Worm (Caenorhabditis elegans) whole organism, L2 larva: ENCODE measurements around the gene trpp-11.

ENCODE experiments used
- C34F6.9 ChIP-seq: fragments of 150-350 bp; optimal IDR thresholded peaks from 2 replicates; lab custom pipeline; 2014; ENCODE audit warnings: missing biosample characterization, missing genetic modification characterization
- F13H6.1 ChIP-seq: sonication (generic microtip); optimal IDR thresholded peaks from 2 replicates; lab custom pipeline; 2016; ENCODE audit warnings: missing genetic modification characterization, missing compliant biosample characterization
- R02D3.7 ChIP-seq: fragments of 150-350 bp; optimal IDR thresholded peaks from 2 replicates; lab custom pipeline; 2014; ENCODE audit warnings: missing biosample characterization, missing genetic modification characterization
- Y55F3AM.14 ChIP-seq: fragments of 200-800 bp; sonication (Bioruptor generic); optimal IDR thresholded peaks from 2 replicates; lab custom pipeline; 2018; ENCODE audit warnings: mild to moderate bottlenecking, missing genetic modification characterization, missing compliant biosample characterization
- ZK546.5 ChIP-seq: sonication (generic microtip); optimal IDR thresholded peaks from 2 replicates; lab custom pipeline; 2017; ENCODE audit warnings: missing biosample characterization, missing genetic modification characterization
- alr-1 ChIP-seq: fragments of 150-350 bp; optimal IDR thresholded peaks from 2 replicates; lab custom pipeline; 2014; ENCODE audit warnings: missing biosample characterization, missing genetic modification characterization
- aly-2 ChIP-seq: fragments of 150-350 bp; optimal IDR thresholded peaks from 2 replicates; lab custom pipeline; 2014; ENCODE audit warnings: missing biosample characterization, missing genetic modification characterization
- ama-1 ChIP-seq: fragments of 150-350 bp; optimal IDR thresholded peaks from 2 replicates; lab custom pipeline; 2018; ENCODE audit warnings: inconsistent platforms
- blmp-1 ChIP-seq: sonication (generic microtip); optimal IDR thresholded peaks from 2 replicates; lab custom pipeline; 2017; ENCODE audit warnings: missing genetic modification characterization, mild to moderate bottlenecking, missing compliant biosample characterization, antibody characterized with exemption, moderate library complexity; ENCODE audit not compliant: insufficient read depth
- ceh-16 ChIP-seq: fragments of 150-350 bp; optimal IDR thresholded peaks from 2 replicates; lab custom pipeline; 2014; ENCODE audit warnings: missing biosample characterization, missing genetic modification characterization
- ceh-82 ChIP-seq: fragments of 150-350 bp; optimal IDR thresholded peaks from 2 replicates; lab custom pipeline; 2014; ENCODE audit warnings: missing biosample characterization, missing genetic modification characterization
- crh-2 ChIP-seq: sonication (generic microtip); optimal IDR thresholded peaks from 2 replicates; lab custom pipeline; 2017; ENCODE audit warnings: missing biosample characterization, missing genetic modification characterization
- dmd-4 ChIP-seq: sonication (generic microtip); optimal IDR thresholded peaks from 2 replicates; lab custom pipeline; 2017; ENCODE audit warnings: missing biosample characterization, missing genetic modification characterization
- egl-27 ChIP-seq: sonication (generic microtip); optimal IDR thresholded peaks from 3 replicates; lab custom pipeline; 2017; ENCODE audit warnings: missing biosample characterization, missing genetic modification reagents, missing genetic modification characterization
- elt-1 ChIP-seq: fragments of 150-350 bp; optimal IDR thresholded peaks from 2 replicates; lab custom pipeline; 2014; ENCODE audit warnings: missing biosample characterization, missing genetic modification characterization
- elt-3 ChIP-seq: sonication (generic microtip); optimal IDR thresholded peaks from 2 replicates; lab custom pipeline; 2017; ENCODE audit warnings: missing biosample characterization, missing genetic modification characterization
- fos-1 ChIP-seq: fragments of 150-350 bp; optimal IDR thresholded peaks from 2 replicates; lab custom pipeline; 2014; ENCODE audit warnings: missing biosample characterization, missing genetic modification characterization
- gmeb-1 ChIP-seq: fragments of 150-350 bp; optimal IDR thresholded peaks from 2 replicates; lab custom pipeline; 2014; ENCODE audit warnings: missing biosample characterization, missing genetic modification characterization
- lin-11 ChIP-seq: fragments of 150-350 bp; sonication (generic microtip); optimal IDR thresholded peaks from 2 replicates; lab custom pipeline; 2014; ENCODE audit warnings: missing biosample characterization, missing genetic modification characterization, inconsistent platforms, mixed read lengths
- lin-13 ChIP-seq: fragments of 150-350 bp; optimal IDR thresholded peaks from 2 replicates; lab custom pipeline; 2014; ENCODE audit warnings: missing biosample characterization, missing genetic modification reagents, missing genetic modification characterization
- lin-39 ChIP-seq: fragments of 150-350 bp; optimal IDR thresholded peaks from 2 replicates; lab custom pipeline; 2014; ENCODE audit warnings: missing biosample characterization, missing genetic modification reagents, missing genetic modification characterization
- lsy-2 ChIP-seq, 2 experiments: fragments of 150-350 bp in 1 of 2; sonication (generic microtip) in 1 of 2; optimal IDR thresholded peaks; 2 replicates each; lab custom pipeline; 2014 to 2017; ENCODE audit warnings: missing biosample characterization in 2 of 2, missing genetic modification characterization in 2 of 2
- mab-5 ChIP-seq: fragments of 150-350 bp; optimal IDR thresholded peaks from 2 replicates; lab custom pipeline; 2014; ENCODE audit warnings: missing biosample characterization, missing genetic modification characterization
- mbf-1 ChIP-seq: sonication (generic microtip); optimal IDR thresholded peaks from 2 replicates; lab custom pipeline; 2017; ENCODE audit warnings: missing biosample characterization, missing genetic modification characterization
- mdl-1 ChIP-seq, 2 experiments: fragments of 150-350 bp in 1 of 2; sonication (generic microtip) in 1 of 2; optimal IDR thresholded peaks; 2 replicates each; lab custom pipeline; 2017; ENCODE audit warnings: missing biosample characterization in 2 of 2, missing genetic modification characterization in 2 of 2
- nhr-10 ChIP-seq: sonication (generic microtip); optimal IDR thresholded peaks from 2 replicates; lab custom pipeline; 2017; ENCODE audit warnings: missing biosample characterization, missing genetic modification characterization
- nhr-11 ChIP-seq: fragments of 150-350 bp; optimal IDR thresholded peaks from 2 replicates; lab custom pipeline; 2014; ENCODE audit warnings: missing biosample characterization, missing genetic modification characterization
- nhr-12 ChIP-seq: fragments of 150-350 bp; optimal IDR thresholded peaks from 2 replicates; lab custom pipeline; 2014; ENCODE audit warnings: missing biosample characterization, missing genetic modification characterization
- nhr-129 ChIP-seq: fragments of 150-350 bp; optimal IDR thresholded peaks from 2 replicates; lab custom pipeline; 2014; ENCODE audit warnings: missing biosample characterization, missing genetic modification characterization
- nhr-21 ChIP-seq: fragments of 150-350 bp; optimal IDR thresholded peaks from 2 replicates; lab custom pipeline; 2014; ENCODE audit warnings: missing biosample characterization, missing genetic modification characterization
- nhr-23 ChIP-seq: fragments of 150-350 bp; optimal IDR thresholded peaks from 2 replicates; lab custom pipeline; 2014; ENCODE audit warnings: missing biosample characterization, missing genetic modification reagents, missing genetic modification characterization
- nhr-237 ChIP-seq: fragments of 150-350 bp; optimal IDR thresholded peaks from 2 replicates; lab custom pipeline; 2014; ENCODE audit warnings: missing biosample characterization, missing genetic modification characterization
- nhr-25 ChIP-seq: fragments of 150-350 bp; sonication (generic microtip); optimal IDR thresholded peaks from 3 replicates; lab custom pipeline; 2014; ENCODE audit warnings: missing biosample characterization, missing genetic modification characterization
- nhr-6 ChIP-seq: fragments of 150-350 bp; optimal IDR thresholded peaks from 2 replicates; lab custom pipeline; 2014; ENCODE audit warnings: missing biosample characterization, missing genetic modification characterization
- nhr-77 ChIP-seq: fragments of 150-350 bp; optimal IDR thresholded peaks from 2 replicates; lab custom pipeline; 2014; ENCODE audit warnings: missing biosample characterization, missing genetic modification characterization
- peb-1 ChIP-seq: fragments of 150-350 bp; optimal IDR thresholded peaks from 2 replicates; lab custom pipeline; 2014; ENCODE audit warnings: missing biosample characterization, missing genetic modification characterization
- sem-4 ChIP-seq: fragments of 150-350 bp; optimal IDR thresholded peaks from 2 replicates; lab custom pipeline; 2014; ENCODE audit warnings: missing biosample characterization, missing genetic modification reagents, missing genetic modification characterization
- skn-1 ChIP-seq: sonication (generic microtip); optimal IDR thresholded peaks from 2 replicates; lab custom pipeline; 2017; ENCODE audit warnings: missing biosample characterization, missing genetic modification characterization
- sma-3 ChIP-seq: sonication (generic microtip); optimal IDR thresholded peaks from 2 replicates; lab custom pipeline; 2016; ENCODE audit warnings: missing genetic modification reagents, missing genetic modification characterization, missing compliant biosample characterization
- sma-9 ChIP-seq, 2 experiments: fragments of 150-350 bp in 1 of 2; sonication (generic microtip) in 1 of 2; optimal IDR thresholded peaks; 2 replicates each; lab custom pipeline; 2014 to 2016; ENCODE audit warnings: missing genetic modification characterization in 2 of 2, mild to moderate bottlenecking in 1 of 2, missing biosample characterization in 1 of 2, missing compliant biosample characterization in 1 of 2, missing genetic modification reagents in 1 of 2, moderate library complexity in 1 of 2
- snpc-4 ChIP-seq: fragments of 150-350 bp; optimal IDR thresholded peaks from 2 replicates; lab custom pipeline; 2014; ENCODE audit warnings: missing biosample characterization, missing genetic modification characterization
- unc-39 ChIP-seq: fragments of 150-350 bp; optimal IDR thresholded peaks from 2 replicates; lab custom pipeline; 2014; ENCODE audit warnings: missing biosample characterization, missing genetic modification characterization
- unc-55 ChIP-seq: fragments of 150-350 bp; sonication (generic microtip); optimal IDR thresholded peaks from 3 replicates; lab custom pipeline; 2014; ENCODE audit warnings: missing biosample characterization, missing genetic modification reagents, missing genetic modification characterization
- unc-62 ChIP-seq: fragments of 150-350 bp; optimal IDR thresholded peaks from 2 replicates; lab custom pipeline; 2014; ENCODE audit warnings: missing biosample characterization, missing genetic modification reagents, missing genetic modification characterization
- zag-1 ChIP-seq: fragments of 150-350 bp; optimal IDR thresholded peaks from 2 replicates; lab custom pipeline; 2014; ENCODE audit warnings: missing biosample characterization, missing genetic modification characterization
- ztf-1 ChIP-seq: fragments of 200-800 bp; sonication (Bioruptor generic); conservative IDR thresholded peaks from 2 replicates; pipeline ENCODE4 v1.3.6; 2022; ENCODE audit warnings: missing genetic modification characterization, missing compliant biosample characterization
- ztf-11 ChIP-seq: sonication (generic microtip); optimal IDR thresholded peaks from 2 replicates; lab custom pipeline; 2017; ENCODE audit warnings: missing biosample characterization, missing genetic modification characterization
- ztf-4 ChIP-seq: fragments of 150-350 bp; optimal IDR thresholded peaks from 2 replicates; lab custom pipeline; 2014; ENCODE audit warnings: missing biosample characterization, missing genetic modification characterization

trpp-11 gene

ce11 chrIII:832855-833504, 38.0 kb downstream of the trpp-11 start, which contains the start of gene zip-2:
TSS of gene zip-2 (plus strand) at chrIII:832982.
- no peak for TF ChIP-seq mdl-1 (tag; optimal IDR thresholded peaks at IDR 0.05; lab: Kevin White, UChicago)
- TF ChIP-seq ZK546.5 (tag; lab: Kevin White, UChicago): no peak
- TF ChIP-seq egl-27 (tag; lab: Kevin White, UChicago): no peak
- TF ChIP-seq mbf-1 (tag; lab: Kevin White, UChicago): no peak
- no peak for TF ChIP-seq ztf-11 (tag; lab: Kevin White, UChicago)
- TF ChIP-seq nhr-129 (tag; lab: Kevin White, UChicago): peak; percentile 88
- TF ChIP-seq elt-1 (tag; lab: Kevin White, UChicago): no peak
- no peak for TF ChIP-seq ceh-82 (tag; lab: Kevin White, UChicago)
- TF ChIP-seq ceh-16 (tag; lab: Kevin White, UChicago): no peak
- no peak for TF ChIP-seq nhr-23 (tag; lab: Kevin White, UChicago)
- peak; percentile 18 for TF ChIP-seq C34F6.9
- no peak for TF ChIP-seq snpc-4 (tag; lab: Kevin White, UChicago)
- TF ChIP-seq R02D3.7 (tag; lab: Kevin White, UChicago): no peak
- no peak for TF ChIP-seq unc-62 (GFP tag; lab: Kevin White, UChicago)
- TF ChIP-seq skn-1 (tag; lab: Kevin White, UChicago): no peak
- TF ChIP-seq nhr-25 (tag; lab: Kevin White, UChicago): peak; percentile 16
- no peak for TF ChIP-seq nhr-12 (tag; lab: Kevin White, UChicago)
- TF ChIP-seq ama-1 (lab: Kevin White, UChicago): peak; percentile 2
- TF ChIP-seq lsy-2 (tag; optimal IDR thresholded peaks at IDR 0.05; lab: Kevin White, UChicago): no peak
- TF ChIP-seq unc-39 (tag; lab: Kevin White, UChicago): no peak
- peak; percentile 60 for TF ChIP-seq sma-9 (GFP tag; optimal IDR thresholded peaks at IDR 0.05; lab: Kevin White, UChicago)
- TF ChIP-seq sma-9 (tag; optimal IDR thresholded peaks at IDR 0.05; lab: Kevin White, UChicago): no peak
- TF ChIP-seq zag-1 (tag; lab: Kevin White, UChicago): no peak
- no peak for TF ChIP-seq peb-1 (tag; lab: Kevin White, UChicago)
- no peak for TF ChIP-seq unc-55 (GFP tag; lab: Kevin White, UChicago)
- TF ChIP-seq lin-13 (GFP tag; lab: Kevin White, UChicago): peak; percentile 4
- no peak for TF ChIP-seq blmp-1 (tag; lab: Kevin White, UChicago)
- no peak for TF ChIP-seq nhr-10 (tag; lab: Kevin White, UChicago)
- TF ChIP-seq nhr-237 (tag; lab: Kevin White, UChicago): no peak
- peak; percentile 76 for TF ChIP-seq crh-2
- no peak for TF ChIP-seq elt-3 (tag; lab: Kevin White, UChicago)
- TF ChIP-seq nhr-6 (tag; lab: Kevin White, UChicago): no peak
- TF ChIP-seq dmd-4: no peak
- no peak for TF ChIP-seq sem-4 (tag; lab: Kevin White, UChicago)
- no peak for TF ChIP-seq F13H6.1 (tag; lab: Kevin White, UChicago)
- no peak for TF ChIP-seq ztf-1 (GFP tag; lab: Robert Waterston, UW)
- peak; percentile 49 for TF ChIP-seq gmeb-1 (tag; lab: Kevin White, UChicago)
- no peak for TF ChIP-seq Y55F3AM.14 (GFP tag; lab: Kevin White, UChicago)
- TF ChIP-seq lin-39 (tag; lab: Kevin White, UChicago): no peak
- peak; percentile 45 for TF ChIP-seq nhr-21 (tag; lab: Kevin White, UChicago)
- no peak for TF ChIP-seq mab-5 (tag; lab: Kevin White, UChicago)
- TF ChIP-seq fos-1: peak; percentile 95
- no peak for TF ChIP-seq nhr-77 (tag; lab: Kevin White, UChicago)
- TF ChIP-seq lin-11 (tag; lab: Kevin White, UChicago): no peak
- no peak for TF ChIP-seq alr-1 (tag; lab: Kevin White, UChicago)
- TF ChIP-seq sma-3 (GFP tag; lab: Kevin White, UChicago): peak; percentile 11
- TF ChIP-seq ztf-4 (tag; lab: Kevin White, UChicago): no peak
- TF ChIP-seq aly-2 (tag; lab: Kevin White, UChicago): no peak
- TF ChIP-seq nhr-11: no peak
